Worm (Caenorhabditis elegans): Measurements from ENCODE around the gene lin-52.

Gene lin-52

DNA sequence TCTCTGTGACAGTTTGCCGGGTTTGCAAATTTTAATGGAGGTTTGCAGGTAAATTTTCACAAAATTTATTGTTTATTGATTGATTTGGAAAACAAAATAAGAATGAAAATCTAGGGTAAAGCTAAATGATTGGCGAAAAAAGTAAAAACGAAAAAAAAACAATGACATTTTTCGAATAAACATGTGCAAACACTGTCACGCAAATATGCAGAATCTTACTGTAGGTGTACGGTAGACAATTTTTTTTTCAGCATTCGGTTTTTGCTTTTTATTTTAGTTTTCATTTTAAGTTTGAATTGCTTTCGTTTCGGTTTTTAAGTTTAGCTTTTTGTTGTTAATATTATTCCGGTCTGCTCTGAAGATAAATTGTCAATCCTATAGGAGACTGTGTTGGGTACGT is 6.7 kb downstream of the lin-52 start:
- TF ChIP-seq mec-3 (tag; optimal IDR thresholded peaks at IDR 0.05; ENCODE audit: borderline replicate concordance) (no peak), che-1 (tag; optimal IDR thresholded peaks at IDR 0.05) (no peak)

ce11 chrIII:9817087-9817612 is 7.4 kb downstream of the lin-52 start, which contains the start of gene cnx-1:
cnx-1 (minus strand) TSS chrIII:9817137.
- TF ChIP-seq sox-4 (tag; optimal IDR thresholded peaks at IDR 0.05) (no peak), pros-1 (tag; optimal IDR thresholded peaks at IDR 0.05) (peak; percentile 30), ceh-14 (tag; optimal IDR thresholded peaks at IDR 0.05) (peak; percentile 21), rnt-1 (tag; optimal IDR thresholded peaks at IDR 0.05) (peak; percentile 60), elt-4 (tag; optimal IDR thresholded peaks at IDR 0.05) (no peak), ets-4 (tag; optimal IDR thresholded peaks at IDR 0.05) (no peak), tbx-7 (tag; optimal IDR thresholded peaks at IDR 0.05) (no peak), dmd-4 (tag; optimal IDR thresholded peaks at IDR 0.05; ENCODE audit: borderline replicate concordance) (no peak), sdc-2 (tag; optimal IDR thresholded peaks at IDR 0.05) (peak; percentile 25), pqm-1 (tag; optimal IDR thresholded peaks at IDR 0.05) (no peak), ceh-24 (tag; optimal IDR thresholded peaks at IDR 0.05) (no peak), unc-86 (tag; optimal IDR thresholded peaks at IDR 0.05) (peak; percentile 31), ceh-2 (tag; optimal IDR thresholded peaks at IDR 0.05) (no peak), ceh-22 (tag; optimal IDR thresholded peaks at IDR 0.05) (no peak), pha-4 (tag; optimal IDR thresholded peaks at IDR 0.05) (no peak), K09A11.1 (tag; optimal IDR thresholded peaks at IDR 0.05; ENCODE audit: insufficient read depth) (no peak), F13H6.1 (tag; optimal IDR thresholded peaks at IDR 0.05) (no peak), unc-55 (GFP tag; optimal IDR thresholded peaks at IDR 0.05) (no peak), ahr-1 (tag; optimal IDR thresholded peaks at IDR 0.05) (no peak), ceh-9 (tag; optimal IDR thresholded peaks at IDR 0.05) (no peak), elt-2 (tag; optimal IDR thresholded peaks at IDR 0.05) (peak; percentile 18), K02D7.2 (tag; optimal IDR thresholded peaks at IDR 0.05) (no peak), hlh-8 (tag; optimal IDR thresholded peaks at IDR 0.05) (no peak), lim-6 (tag; optimal IDR thresholded peaks at IDR 0.05) (no peak), ceh-31 (tag; optimal IDR thresholded peaks at IDR 0.05) (peak; percentile 85), Y22D7AL.16 (tag; optimal IDR thresholded peaks at IDR 0.05) (no peak), ceh-45 (GFP tag; IDR thresholded peaks at IDR 0.05) (no peak), nfya-1 (tag; optimal IDR thresholded peaks at IDR 0.05) (peak; percentile 50), zip-5 (tag; optimal IDR thresholded peaks at IDR 0.05) (no peak), pat-9 (tag; optimal IDR thresholded peaks at IDR 0.05) (no peak), eyg-1 (tag; optimal IDR thresholded peaks at IDR 0.05) (no peak), ceh-34 (tag; optimal IDR thresholded peaks at IDR 0.05) (peak; percentile 29), ceh-6 (GFP tag; optimal IDR thresholded peaks at IDR 0.05) (no peak), ztf-16 (tag; optimal IDR thresholded peaks at IDR 0.05) (no peak), T23F11.4 (GFP tag; optimal IDR thresholded peaks at IDR 0.05) (no peak), syd-9 (tag; optimal IDR thresholded peaks at IDR 0.05) (no peak), hlh-15 (tag; optimal IDR thresholded peaks at IDR 0.05) (no peak), ttx-3 (tag; optimal IDR thresholded peaks at IDR 0.05) (no peak), gmeb-2 (tag; optimal IDR thresholded peaks at IDR 0.05) (no peak), tbx-2 (tag; optimal IDR thresholded peaks at IDR 0.05) (peak; percentile 30), nhr-11 (tag; optimal IDR thresholded peaks at IDR 0.05) (no peak), che-1 (tag; optimal IDR thresholded peaks at IDR 0.05) (no peak), lin-11 (tag; optimal IDR thresholded peaks at IDR 0.05) (no peak), pha-2 (tag; optimal IDR thresholded peaks at IDR 0.05) (no peak), odd-2 (tag; optimal IDR thresholded peaks at IDR 0.05) (no peak), fkh-6 (tag; optimal IDR thresholded peaks at IDR 0.05) (no peak), ref-2 (tag; optimal IDR thresholded peaks at IDR 0.05) (peak; percentile 60), unc-42 (tag; optimal IDR thresholded peaks at IDR 0.05) (peak; percentile 28), ama-1 (optimal IDR thresholded peaks at IDR 0.05) (no peak), ceh-30 (tag; optimal IDR thresholded peaks at IDR 0.05) (no peak), pag-3 (tag; optimal IDR thresholded peaks at IDR 0.05; ENCODE audit: borderline replicate concordance) (no peak)

Measured in whole organism, late embryonic.